Worm (Caenorhabditis elegans) whole organism, L2 larva: ENCODE data around the gene F55G7.4.
A peak's percentile ranks its signal among the peaks of the same experiment; 100 is the strongest.

Experiments
- C34F6.9 ChIP-seq: fragments of 150-350 bp; optimal IDR thresholded peaks from 2 replicates; lab custom pipeline; 2014; ENCODE audit warnings: missing biosample characterization, missing genetic modification characterization
- F13H6.1 ChIP-seq: sonication (generic microtip); optimal IDR thresholded peaks from 2 replicates; lab custom pipeline; 2016; ENCODE audit warnings: missing genetic modification characterization, missing compliant biosample characterization
- R02D3.7 ChIP-seq: fragments of 150-350 bp; optimal IDR thresholded peaks from 2 replicates; lab custom pipeline; 2014; ENCODE audit warnings: missing biosample characterization, missing genetic modification characterization
- Y55F3AM.14 ChIP-seq: fragments of 200-800 bp; sonication (Bioruptor generic); optimal IDR thresholded peaks from 2 replicates; lab custom pipeline; 2018; ENCODE audit warnings: mild to moderate bottlenecking, missing genetic modification characterization, missing compliant biosample characterization
- ZK546.5 ChIP-seq: sonication (generic microtip); optimal IDR thresholded peaks from 2 replicates; lab custom pipeline; 2017; ENCODE audit warnings: missing biosample characterization, missing genetic modification characterization
- alr-1 ChIP-seq: fragments of 150-350 bp; optimal IDR thresholded peaks from 2 replicates; lab custom pipeline; 2014; ENCODE audit warnings: missing biosample characterization, missing genetic modification characterization
- aly-2 ChIP-seq: fragments of 150-350 bp; optimal IDR thresholded peaks from 2 replicates; lab custom pipeline; 2014; ENCODE audit warnings: missing biosample characterization, missing genetic modification characterization
- ama-1 ChIP-seq: fragments of 150-350 bp; optimal IDR thresholded peaks from 2 replicates; lab custom pipeline; 2018; ENCODE audit warnings: inconsistent platforms
- blmp-1 ChIP-seq: sonication (generic microtip); optimal IDR thresholded peaks from 2 replicates; lab custom pipeline; 2017; ENCODE audit warnings: missing genetic modification characterization, mild to moderate bottlenecking, missing compliant biosample characterization, antibody characterized with exemption, moderate library complexity; ENCODE audit not compliant: insufficient read depth
- ceh-16 ChIP-seq: fragments of 150-350 bp; optimal IDR thresholded peaks from 2 replicates; lab custom pipeline; 2014; ENCODE audit warnings: missing biosample characterization, missing genetic modification characterization
- ceh-82 ChIP-seq: fragments of 150-350 bp; optimal IDR thresholded peaks from 2 replicates; lab custom pipeline; 2014; ENCODE audit warnings: missing biosample characterization, missing genetic modification characterization
- crh-2 ChIP-seq: sonication (generic microtip); optimal IDR thresholded peaks from 2 replicates; lab custom pipeline; 2017; ENCODE audit warnings: missing biosample characterization, missing genetic modification characterization
- dmd-4 ChIP-seq: sonication (generic microtip); optimal IDR thresholded peaks from 2 replicates; lab custom pipeline; 2017; ENCODE audit warnings: missing biosample characterization, missing genetic modification characterization
- egl-27 ChIP-seq: sonication (generic microtip); optimal IDR thresholded peaks from 3 replicates; lab custom pipeline; 2017; ENCODE audit warnings: missing biosample characterization, missing genetic modification reagents, missing genetic modification characterization
- elt-1 ChIP-seq: fragments of 150-350 bp; optimal IDR thresholded peaks from 2 replicates; lab custom pipeline; 2014; ENCODE audit warnings: missing biosample characterization, missing genetic modification characterization
- elt-3 ChIP-seq: sonication (generic microtip); optimal IDR thresholded peaks from 2 replicates; lab custom pipeline; 2017; ENCODE audit warnings: missing biosample characterization, missing genetic modification characterization
- fos-1 ChIP-seq: fragments of 150-350 bp; optimal IDR thresholded peaks from 2 replicates; lab custom pipeline; 2014; ENCODE audit warnings: missing biosample characterization, missing genetic modification characterization
- gmeb-1 ChIP-seq: fragments of 150-350 bp; optimal IDR thresholded peaks from 2 replicates; lab custom pipeline; 2014; ENCODE audit warnings: missing biosample characterization, missing genetic modification characterization
- lin-11 ChIP-seq: fragments of 150-350 bp; sonication (generic microtip); optimal IDR thresholded peaks from 2 replicates; lab custom pipeline; 2014; ENCODE audit warnings: missing biosample characterization, missing genetic modification characterization, inconsistent platforms, mixed read lengths
- lin-13 ChIP-seq: fragments of 150-350 bp; optimal IDR thresholded peaks from 2 replicates; lab custom pipeline; 2014; ENCODE audit warnings: missing biosample characterization, missing genetic modification reagents, missing genetic modification characterization
- lin-39 ChIP-seq: fragments of 150-350 bp; optimal IDR thresholded peaks from 2 replicates; lab custom pipeline; 2014; ENCODE audit warnings: missing biosample characterization, missing genetic modification reagents, missing genetic modification characterization
- lsy-2 ChIP-seq, 2 experiments: fragments of 150-350 bp in 1 of 2; sonication (generic microtip) in 1 of 2; optimal IDR thresholded peaks; 2 replicates each; lab custom pipeline; 2014 to 2017; ENCODE audit warnings: missing biosample characterization in 2 of 2, missing genetic modification characterization in 2 of 2
- mab-5 ChIP-seq: fragments of 150-350 bp; optimal IDR thresholded peaks from 2 replicates; lab custom pipeline; 2014; ENCODE audit warnings: missing biosample characterization, missing genetic modification characterization
- mbf-1 ChIP-seq: sonication (generic microtip); optimal IDR thresholded peaks from 2 replicates; lab custom pipeline; 2017; ENCODE audit warnings: missing biosample characterization, missing genetic modification characterization
- mdl-1 ChIP-seq, 2 experiments: fragments of 150-350 bp in 1 of 2; sonication (generic microtip) in 1 of 2; optimal IDR thresholded peaks; 2 replicates each; lab custom pipeline; 2017; ENCODE audit warnings: missing biosample characterization in 2 of 2, missing genetic modification characterization in 2 of 2
- nhr-10 ChIP-seq: sonication (generic microtip); optimal IDR thresholded peaks from 2 replicates; lab custom pipeline; 2017; ENCODE audit warnings: missing biosample characterization, missing genetic modification characterization
- nhr-11 ChIP-seq: fragments of 150-350 bp; optimal IDR thresholded peaks from 2 replicates; lab custom pipeline; 2014; ENCODE audit warnings: missing biosample characterization, missing genetic modification characterization
- nhr-12 ChIP-seq: fragments of 150-350 bp; optimal IDR thresholded peaks from 2 replicates; lab custom pipeline; 2014; ENCODE audit warnings: missing biosample characterization, missing genetic modification characterization
- nhr-129 ChIP-seq: fragments of 150-350 bp; optimal IDR thresholded peaks from 2 replicates; lab custom pipeline; 2014; ENCODE audit warnings: missing biosample characterization, missing genetic modification characterization
- nhr-21 ChIP-seq: fragments of 150-350 bp; optimal IDR thresholded peaks from 2 replicates; lab custom pipeline; 2014; ENCODE audit warnings: missing biosample characterization, missing genetic modification characterization
- nhr-23 ChIP-seq: fragments of 150-350 bp; optimal IDR thresholded peaks from 2 replicates; lab custom pipeline; 2014; ENCODE audit warnings: missing biosample characterization, missing genetic modification reagents, missing genetic modification characterization
- nhr-237 ChIP-seq: fragments of 150-350 bp; optimal IDR thresholded peaks from 2 replicates; lab custom pipeline; 2014; ENCODE audit warnings: missing biosample characterization, missing genetic modification characterization
- nhr-25 ChIP-seq: fragments of 150-350 bp; sonication (generic microtip); optimal IDR thresholded peaks from 3 replicates; lab custom pipeline; 2014; ENCODE audit warnings: missing biosample characterization, missing genetic modification characterization
- nhr-6 ChIP-seq: fragments of 150-350 bp; optimal IDR thresholded peaks from 2 replicates; lab custom pipeline; 2014; ENCODE audit warnings: missing biosample characterization, missing genetic modification characterization
- nhr-77 ChIP-seq: fragments of 150-350 bp; optimal IDR thresholded peaks from 2 replicates; lab custom pipeline; 2014; ENCODE audit warnings: missing biosample characterization, missing genetic modification characterization
- peb-1 ChIP-seq: fragments of 150-350 bp; optimal IDR thresholded peaks from 2 replicates; lab custom pipeline; 2014; ENCODE audit warnings: missing biosample characterization, missing genetic modification characterization
- sem-4 ChIP-seq: fragments of 150-350 bp; optimal IDR thresholded peaks from 2 replicates; lab custom pipeline; 2014; ENCODE audit warnings: missing biosample characterization, missing genetic modification reagents, missing genetic modification characterization
- skn-1 ChIP-seq: sonication (generic microtip); optimal IDR thresholded peaks from 2 replicates; lab custom pipeline; 2017; ENCODE audit warnings: missing biosample characterization, missing genetic modification characterization
- sma-3 ChIP-seq: sonication (generic microtip); optimal IDR thresholded peaks from 2 replicates; lab custom pipeline; 2016; ENCODE audit warnings: missing genetic modification reagents, missing genetic modification characterization, missing compliant biosample characterization
- sma-9 ChIP-seq, 2 experiments: fragments of 150-350 bp in 1 of 2; sonication (generic microtip) in 1 of 2; optimal IDR thresholded peaks; 2 replicates each; lab custom pipeline; 2014 to 2016; ENCODE audit warnings: missing genetic modification characterization in 2 of 2, mild to moderate bottlenecking in 1 of 2, missing biosample characterization in 1 of 2, missing compliant biosample characterization in 1 of 2, missing genetic modification reagents in 1 of 2, moderate library complexity in 1 of 2
- snpc-4 ChIP-seq: fragments of 150-350 bp; optimal IDR thresholded peaks from 2 replicates; lab custom pipeline; 2014; ENCODE audit warnings: missing biosample characterization, missing genetic modification characterization
- unc-39 ChIP-seq: fragments of 150-350 bp; optimal IDR thresholded peaks from 2 replicates; lab custom pipeline; 2014; ENCODE audit warnings: missing biosample characterization, missing genetic modification characterization
- unc-55 ChIP-seq: fragments of 150-350 bp; sonication (generic microtip); optimal IDR thresholded peaks from 3 replicates; lab custom pipeline; 2014; ENCODE audit warnings: missing biosample characterization, missing genetic modification reagents, missing genetic modification characterization
- unc-62 ChIP-seq: fragments of 150-350 bp; optimal IDR thresholded peaks from 2 replicates; lab custom pipeline; 2014; ENCODE audit warnings: missing biosample characterization, missing genetic modification reagents, missing genetic modification characterization
- zag-1 ChIP-seq: fragments of 150-350 bp; optimal IDR thresholded peaks from 2 replicates; lab custom pipeline; 2014; ENCODE audit warnings: missing biosample characterization, missing genetic modification characterization
- ztf-1 ChIP-seq: fragments of 200-800 bp; sonication (Bioruptor generic); conservative IDR thresholded peaks from 2 replicates; pipeline ENCODE4 v1.3.6; 2022; ENCODE audit warnings: missing genetic modification characterization, missing compliant biosample characterization
- ztf-11 ChIP-seq: sonication (generic microtip); optimal IDR thresholded peaks from 2 replicates; lab custom pipeline; 2017; ENCODE audit warnings: missing biosample characterization, missing genetic modification characterization
- ztf-4 ChIP-seq: fragments of 150-350 bp; optimal IDR thresholded peaks from 2 replicates; lab custom pipeline; 2014; ENCODE audit warnings: missing biosample characterization, missing genetic modification characterization

F55G7.4 gene

DNA sequence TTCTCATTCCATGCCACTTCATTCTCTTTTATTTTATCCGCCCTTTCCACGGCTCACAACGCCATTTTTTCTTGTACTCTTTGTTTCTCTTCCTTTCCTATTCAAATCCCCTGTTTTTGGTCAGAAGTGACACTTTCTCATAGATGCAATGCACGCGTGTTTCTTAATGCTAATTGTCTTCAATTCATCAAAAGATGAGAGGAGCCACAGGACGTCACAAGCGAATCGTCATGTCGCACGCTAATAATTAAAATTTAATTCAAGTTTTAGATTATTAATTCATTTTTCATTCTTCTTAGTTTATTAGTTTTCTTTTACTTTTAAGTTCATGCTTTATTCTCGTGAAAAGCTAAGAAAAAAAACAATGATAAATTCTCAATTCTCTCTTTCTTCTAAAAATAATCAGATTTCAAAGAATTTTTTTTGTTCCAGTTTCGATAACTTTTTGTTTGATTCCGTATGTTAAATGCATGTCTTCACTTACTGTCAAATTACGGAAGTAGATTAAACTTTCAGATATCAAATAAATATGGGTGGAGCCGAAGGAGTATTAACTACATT lies 6.9 kb upstream of the F55G7.4 start, which contains the start of gene Y62H9A.14:
Y62H9A.14 (plus strand) TSS at position 511 of the 561 bp plus-strand sequence.
- TF ChIP-seq unc-39 (tag; lab: Kevin White, UChicago) (no peak), lin-13 (GFP tag; lab: Kevin White, UChicago) (no peak), nhr-77 (tag; lab: Kevin White, UChicago) (no peak), ceh-16 (no peak), ama-1 (lab: Kevin White, UChicago) (no peak), nhr-6 (tag; lab: Kevin White, UChicago) (no peak), nhr-129 (tag; lab: Kevin White, UChicago) (no peak), Y55F3AM.14 (no peak), blmp-1 (no peak), C34F6.9 (tag; lab: Kevin White, UChicago) (no peak), mdl-1 (tag; optimal IDR thresholded peaks at IDR 0.05; lab: Kevin White, UChicago) (no peak), gmeb-1 (no peak), ztf-1 (no peak), crh-2 (no peak)

ce11 chrX:11924158-11924557 lies 3.5 kb upstream of the F55G7.4 start, which contains the start of gene F55G7.1:
Gene F55G7.1 (plus strand): TSS chrX:11924433.
- TF ChIP-seq elt-1 (tag; lab: Kevin White, UChicago) (no peak), peb-1 (tag; lab: Kevin White, UChicago) (no peak), alr-1 (no peak), sem-4 (no peak), F13H6.1 (peak; percentile 35), ceh-82 (tag; lab: Kevin White, UChicago) (no peak), blmp-1 (no peak), unc-62 (GFP tag; lab: Kevin White, UChicago) (no peak), R02D3.7 (no peak), gmeb-1 (peak; percentile 65), sma-9 (GFP tag; optimal IDR thresholded peaks at IDR 0.05; lab: Kevin White, UChicago) (peak; percentile 63), sma-9 (tag; optimal IDR thresholded peaks at IDR 0.05; lab: Kevin White, UChicago) (no peak), sma-3 (peak; percentile 68), ceh-16 (no peak), dmd-4 (tag; lab: Kevin White, UChicago) (no peak), lsy-2 (tag; optimal IDR thresholded peaks at IDR 0.05; lab: Kevin White, UChicago) (peak in 1 of 2 experiments; percentile 31), nhr-237 (tag; lab: Kevin White, UChicago) (peak; percentile 39), zag-1 (tag; lab: Kevin White, UChicago) (no peak), nhr-21 (tag; lab: Kevin White, UChicago) (peak; percentile 76), nhr-10 (tag; lab: Kevin White, UChicago) (no peak), C34F6.9 (tag; lab: Kevin White, UChicago) (peak; percentile 42), egl-27 (tag; lab: Kevin White, UChicago) (no peak), nhr-6 (tag; lab: Kevin White, UChicago) (peak; percentile 35), lin-39 (no peak), mdl-1 (tag; optimal IDR thresholded peaks at IDR 0.05; lab: Kevin White, UChicago) (no peak), ZK546.5 (tag; lab: Kevin White, UChicago) (no peak), ztf-11 (no peak), aly-2 (tag; lab: Kevin White, UChicago) (no peak), Y55F3AM.14 (peak; percentile 2), elt-3 (tag; lab: Kevin White, UChicago) (no peak), fos-1 (tag; lab: Kevin White, UChicago) (peak; percentile 52), snpc-4 (peak; percentile 52), lin-11 (no peak), mbf-1 (tag; lab: Kevin White, UChicago) (no peak), nhr-11 (no peak), nhr-129 (tag; lab: Kevin White, UChicago) (peak; percentile 87), ama-1 (lab: Kevin White, UChicago) (no peak), nhr-23 (tag; lab: Kevin White, UChicago) (no peak), lin-13 (GFP tag; lab: Kevin White, UChicago) (peak; percentile 4), nhr-12 (no peak), crh-2 (peak; percentile 70), nhr-77 (tag; lab: Kevin White, UChicago) (peak; percentile 27), mab-5 (tag; lab: Kevin White, UChicago) (peak; percentile 17), nhr-25 (tag; lab: Kevin White, UChicago) (no peak), skn-1 (tag; lab: Kevin White, UChicago) (no peak), ztf-1 (no peak), unc-39 (tag; lab: Kevin White, UChicago) (no peak), ztf-4 (no peak), unc-55 (no peak)
